Fruit fly (Drosophila melanogaster) whole organism, wandering third instar larva: ENCODE measurements around the gene CtsL3.

Experiments
- HLH106 ChIP-seq: fragments of 200-800 bp; optimal IDR thresholded peaks from 3 replicates; lab custom pipeline; 2019; ENCODE audit warnings: missing biosample characterization, mild to moderate bottlenecking, missing genetic modification characterization, moderate library complexity
- Myc ChIP-seq: fragments of >200 bp; optimal IDR thresholded peaks from 2 replicates; lab custom pipeline; 2017
- br ChIP-seq: fragments of 200-800 bp; sonication (Bioruptor generic); optimal IDR thresholded peaks from 2 replicates; lab custom pipeline; 2016; ENCODE audit warnings: missing biosample characterization, missing genetic modification characterization
- rgr ChIP-seq: fragments of 200-800 bp; sonication (Bioruptor generic); optimal IDR thresholded peaks from 3 replicates; lab custom pipeline; 2016; ENCODE audit warnings: missing biosample characterization, mild to moderate bottlenecking, missing genetic modification characterization

Gene CtsL3

dm6 chr3R:5976717-5977116 is 50.3 kb downstream of the CtsL3 start, which contains the start of gene Obp83b:
Obp83b (minus strand) TSS chr3R:5976817.
- TF ChIP-seq br, result no peak
- TF ChIP-seq rgr, result no peak
- TF ChIP-seq Myc (lab: Kevin White, UChicago), result no peak
- TF ChIP-seq HLH106 (tag; lab: Kevin White, UChicago), result no peak
